Fruit fly (Drosophila melanogaster) whole organism, pupa: ENCODE measurements around the gene amos.

Experiments used
- CG10348 ChIP-seq: fragments of 200-800 bp; sonication (Bioruptor generic); IDR thresholded peaks from 2 replicates; pipeline ENCODE4 v1.3.6; 2022; ENCODE audit warnings: missing biosample characterization, missing genetic modification characterization
- CG12605 ChIP-seq: fragments of 200-800 bp; sonication (Bioruptor generic); IDR thresholded peaks from 2 replicates; pipeline ENCODE4 v1.3.6; 2022; ENCODE audit warnings: missing biosample characterization, missing genetic modification characterization
- CG13204 ChIP-seq: fragments of 200-800 bp; sonication (Bioruptor generic); optimal IDR thresholded peaks from 2 replicates; lab custom pipeline; 2018; ENCODE audit warnings: missing biosample characterization, mild to moderate bottlenecking, missing genetic modification characterization, moderate library complexity
- CG14655 ChIP-seq: fragments of 200-800 bp; sonication (Bioruptor generic); optimal IDR thresholded peaks from 3 replicates; lab custom pipeline; 2017; ENCODE audit warnings: mild to moderate bottlenecking, missing biosample characterization, missing genetic modification reagents, missing genetic modification characterization
- CG15710 ChIP-seq: fragments of 200-800 bp; sonication (Bioruptor generic); optimal IDR thresholded peaks from 2 replicates; lab custom pipeline; 2018; ENCODE audit warnings: missing biosample characterization, mild to moderate bottlenecking, missing genetic modification characterization, moderate library complexity
- CG17806 ChIP-seq: fragments of 200-800 bp; sonication (Bioruptor generic); optimal IDR thresholded peaks from 2 replicates; lab custom pipeline; 2018; ENCODE audit warnings: missing biosample characterization, mild to moderate bottlenecking, missing genetic modification characterization, moderate library complexity
- CG32121 ChIP-seq: fragments of 200-800 bp; sonication (Bioruptor generic); IDR thresholded peaks from 2 replicates; pipeline ENCODE4 v1.3.6; 2022; ENCODE audit warnings: missing biosample characterization, missing genetic modification characterization
- CG34367 ChIP-seq: fragments of 200-800 bp; sonication (Bioruptor generic); optimal IDR thresholded peaks from 2 replicates; lab custom pipeline; 2018; ENCODE audit warnings: missing biosample characterization, mild to moderate bottlenecking, missing genetic modification characterization
- CG4496 ChIP-seq: fragments of 200-800 bp; sonication (Bioruptor generic); IDR thresholded peaks from 3 replicates; pipeline ENCODE4 v1.3.6; 2022; ENCODE audit warnings: missing biosample characterization, missing genetic modification characterization
- CG8159 ChIP-seq: fragments of 200-800 bp; sonication (Bioruptor generic); optimal IDR thresholded peaks from 3 replicates; lab custom pipeline; 2018; ENCODE audit warnings: missing biosample characterization, mild to moderate bottlenecking, missing genetic modification characterization, moderate library complexity
- CG8301 ChIP-seq: fragments of 200-800 bp; sonication (Bioruptor generic); optimal IDR thresholded peaks from 2 replicates; lab custom pipeline; 2018; ENCODE audit warnings: missing biosample characterization, mild to moderate bottlenecking, missing genetic modification characterization
- CG9948 ChIP-seq: fragments of 200-800 bp; sonication (Bioruptor generic); optimal IDR thresholded peaks from 2 replicates; lab custom pipeline; 2018; ENCODE audit warnings: missing biosample characterization, mild to moderate bottlenecking, missing genetic modification characterization, moderate library complexity
- D1 ChIP-seq: fragments of 200-800 bp; sonication (Bioruptor generic); optimal IDR thresholded peaks from 2 replicates; lab custom pipeline; 2018; ENCODE audit warnings: missing biosample characterization, mild to moderate bottlenecking, missing genetic modification characterization, moderate library complexity
- EcR ChIP-seq: fragments of 200-800 bp; sonication (Bioruptor generic); optimal IDR thresholded peaks from 3 replicates; lab custom pipeline; 2019; ENCODE audit warnings: missing biosample characterization, missing genetic modification characterization, mild to moderate bottlenecking, moderate library complexity, missing genetic modification reagents
- Ets98B ChIP-seq: fragments of 200-800 bp; sonication (Bioruptor generic); IDR thresholded peaks from 2 replicates; pipeline ENCODE4 v1.3.6; 2022; ENCODE audit warnings: missing biosample characterization, missing genetic modification characterization
- Pif1A ChIP-seq: fragments of 200-800 bp; sonication (Bioruptor generic); optimal IDR thresholded peaks from 3 replicates; lab custom pipeline; 2016; ENCODE audit warnings: missing biosample characterization, missing genetic modification characterization
- Pif1B ChIP-seq: fragments of 200-800 bp; sonication (Bioruptor generic); optimal IDR thresholded peaks from 3 replicates; lab custom pipeline; 2016; ENCODE audit warnings: missing biosample characterization, missing genetic modification characterization
- Snoo ChIP-seq: fragments of 200-800 bp; sonication (Bioruptor generic); optimal IDR thresholded peaks from 3 replicates; lab custom pipeline; 2017; ENCODE audit warnings: missing biosample characterization, mild to moderate bottlenecking, missing genetic modification characterization, inconsistent platforms
- fd96Ca ChIP-seq: fragments of 200-800 bp; sonication (Bioruptor generic); IDR thresholded peaks from 3 replicates; pipeline ENCODE4 v1.3.6; 2022; ENCODE audit warnings: missing biosample characterization, missing genetic modification characterization
- gl ChIP-seq: fragments of 200-800 bp; sonication (Bioruptor generic); optimal IDR thresholded peaks from 2 replicates; lab custom pipeline; 2018; ENCODE audit warnings: missing biosample characterization, mild to moderate bottlenecking, missing genetic modification characterization
- rn ChIP-seq: fragments of 200-800 bp; sonication (Bioruptor generic); IDR thresholded peaks from 2 replicates; pipeline ENCODE4 v1.3.6; 2022; ENCODE audit warnings: missing biosample characterization, missing genetic modification characterization

amos gene

dm6 chr2L:18563020-18563546 lies 33.6 kb downstream of the amos start:
- TF ChIP-seq Pif1A (GFP tag; lab: Kevin White, UChicago) (peak; percentile 61), Ets98B (GFP tag; lab: Robert Waterston, UW) (peak; percentile 80), CG10348 (no peak), CG8159 (tag; lab: Kevin White, UChicago) (peak; percentile 50), CG9948 (tag; lab: Kevin White, UChicago) (peak; percentile 14), rn (GFP tag; lab: Robert Waterston, UW) (no peak), CG4496 (GFP tag; lab: Robert Waterston, UW) (peak; percentile 80), CG15710 (peak; percentile 52), Snoo (tag; lab: Kevin White, UChicago) (no peak), fd96Ca (GFP tag; lab: Robert Waterston, UW) (peak; percentile 63; the same call in 1 of the 3 replicates), gl (tag; lab: Kevin White, UChicago) (peak; percentile 90), CG14655 (GFP tag; lab: Kevin White, UChicago) (peak; percentile 61), EcR (GFP tag; lab: Kevin White, UChicago) (peak; percentile 2), CG32121 (GFP tag; lab: Robert Waterston, UW) (peak; percentile 72), D1 (tag; lab: Kevin White, UChicago) (no peak), Pif1B (GFP tag; lab: Kevin White, UChicago) (peak; percentile 47), CG34367 (tag; lab: Kevin White, UChicago) (peak; percentile 25), CG13204 (GFP tag; lab: Kevin White, UChicago) (peak; percentile 76), CG12605 (GFP tag; lab: Robert Waterston, UW) (peak; percentile 94), CG8301 (tag; lab: Kevin White, UChicago) (peak; percentile 60), CG17806 (tag; lab: Kevin White, UChicago) (peak; percentile 41)

- peak; percentile 4; the same call in 1 of the 2 replicates for TF ChIP-seq CG12605 (GFP tag; lab: Robert Waterston, UW)
- TF ChIP-seq CG15710: no peak
- TF ChIP-seq, all 21 proteins: peak for 1
Observed at dm6 chr2L:18562573-18562972, 34.1 kb downstream of the amos start.

dm6 chr2L:18561522-18562119 lies 35.1 kb downstream of the amos start:
- TF ChIP-seq CG8301 (tag; lab: Kevin White, UChicago) (no peak), CG32121 (GFP tag; lab: Robert Waterston, UW) (0 out of 2 replicates have a peak, but pooled peaks have one; percentile 20), CG13204 (GFP tag; lab: Kevin White, UChicago) (peak; percentile 10), Pif1B (GFP tag; lab: Kevin White, UChicago) (no peak), CG4496 (GFP tag; lab: Robert Waterston, UW) (0 out of 3 replicates have a peak, but pooled peaks have one; percentile 40), fd96Ca (GFP tag; lab: Robert Waterston, UW) (peak; percentile 27; the same call in 1 of the 3 replicates), Snoo (tag; lab: Kevin White, UChicago) (peak; percentile 69), EcR (GFP tag; lab: Kevin White, UChicago) (peak; percentile 86), CG9948 (tag; lab: Kevin White, UChicago) (no peak), CG15710 (no peak), CG17806 (tag; lab: Kevin White, UChicago) (no peak)

- TF ChIP-seq rn (GFP tag; lab: Robert Waterston, UW): no peak
- no peak for TF ChIP-seq Pif1A (GFP tag; lab: Kevin White, UChicago)
Observed at dm6 chr2L:18561018-18561417, 35.7 kb downstream of the amos start.

dm6 chr2L:18559084-18559483 lies 37.6 kb downstream of the amos start:
- TF ChIP-seq CG8159 (tag; lab: Kevin White, UChicago) (no peak), CG34367 (tag; lab: Kevin White, UChicago) (no peak), CG13204 (GFP tag; lab: Kevin White, UChicago) (no peak), gl (tag; lab: Kevin White, UChicago) (no peak), Pif1B (GFP tag; lab: Kevin White, UChicago) (no peak), fd96Ca (GFP tag; lab: Robert Waterston, UW) (no peak), CG9948 (tag; lab: Kevin White, UChicago) (no peak), Pif1A (GFP tag; lab: Kevin White, UChicago) (no peak), CG10348 (no peak), CG8301 (tag; lab: Kevin White, UChicago) (no peak), Ets98B (GFP tag; lab: Robert Waterston, UW) (no peak)

- TF ChIP-seq rn (GFP tag; lab: Robert Waterston, UW) (peak; percentile 58; the same call in 1 of the 2 replicates), CG8159 (tag; lab: Kevin White, UChicago) (peak; percentile 80), Pif1B (GFP tag; lab: Kevin White, UChicago) (peak; percentile 35), Pif1A (GFP tag; lab: Kevin White, UChicago) (peak; percentile 46), CG32121 (GFP tag; lab: Robert Waterston, UW) (peak; percentile 86), CG14655 (GFP tag; lab: Kevin White, UChicago) (peak; percentile 77), CG17806 (tag; lab: Kevin White, UChicago) (peak; percentile 67), Snoo (tag; lab: Kevin White, UChicago) (peak; percentile 58), EcR (GFP tag; lab: Kevin White, UChicago) (peak; percentile 42), CG12605 (GFP tag; lab: Robert Waterston, UW) (peak; percentile 81), CG4496 (GFP tag; lab: Robert Waterston, UW) (peak; percentile 79), CG8301 (tag; lab: Kevin White, UChicago) (peak; percentile 69), CG10348 (peak; percentile 40; the same call in 1 of the 2 replicates), D1 (tag; lab: Kevin White, UChicago) (no peak), gl (tag; lab: Kevin White, UChicago) (no peak), CG34367 (tag; lab: Kevin White, UChicago) (peak; percentile 22), CG13204 (GFP tag; lab: Kevin White, UChicago) (no peak), Ets98B (GFP tag; lab: Robert Waterston, UW) (peak; percentile 78), fd96Ca (GFP tag; lab: Robert Waterston, UW) (peak; percentile 53; the same call in 1 of the 3 replicates), CG9948 (tag; lab: Kevin White, UChicago) (peak; percentile 63), CG15710 (peak; percentile 64)
Observed at dm6 chr2L:18557965-18558537, 38.7 kb downstream of the amos start.
